Worm (Caenorhabditis elegans) whole organism, L1 larva: ENCODE data around the gene F54D5.4.
A peak's percentile ranks its signal among the peaks of the same experiment; 100 is the strongest.

Source experiments
- Y116A8C.19 ChIP-seq: sonication (generic microtip); optimal IDR thresholded peaks from 2 replicates; lab custom pipeline; 2016; ENCODE audit warnings: missing compliant biosample characterization, missing genetic modification characterization, borderline replicate concordance
- aha-1 ChIP-seq: fragments of 150-350 bp; optimal IDR thresholded peaks from 2 replicates; lab custom pipeline; 2014; ENCODE audit warnings: missing biosample characterization, missing genetic modification characterization
- ama-1 ChIP-seq: fragments of 150-350 bp; optimal IDR thresholded peaks from 2 replicates; lab custom pipeline; 2014
- blmp-1 ChIP-seq: fragments of 150-350 bp; optimal IDR thresholded peaks from 2 replicates; lab custom pipeline; 2014; ENCODE audit warnings: missing biosample characterization, missing genetic modification characterization
- ceh-8 ChIP-seq: fragments of 200-800 bp; sonication (Bioruptor generic); optimal IDR thresholded peaks from 2 replicates; lab custom pipeline; 2018; ENCODE audit warnings: mild to moderate bottlenecking, missing genetic modification characterization, moderate library complexity, missing compliant biosample characterization
- ceh-82 ChIP-seq, 3 experiments: fragments of 150-350 bp in 1 of 3; sonication (generic microtip) in 2 of 3; optimal IDR thresholded peaks; 2 replicates each; lab custom pipeline; 2014 to 2017; ENCODE audit warnings: missing biosample characterization in 3 of 3, missing genetic modification characterization in 3 of 3
- ceh-88 ChIP-seq: fragments of 200-800 bp; sonication (Bioruptor generic); IDR thresholded peaks from 2 replicates; pipeline ENCODE4 v1.3.6; 2022; ENCODE audit warnings: missing genetic modification characterization, missing compliant biosample characterization
- ces-1 ChIP-seq: fragments of 150-350 bp; optimal IDR thresholded peaks from 2 replicates; lab custom pipeline; 2014; ENCODE audit warnings: missing biosample characterization, missing genetic modification reagents, missing genetic modification characterization
- dpl-1 ChIP-seq, 3 experiments: fragments of 150-350 bp in 2 of 3; sonication (generic microtip) in 1 of 3; optimal IDR thresholded peaks; 2 replicates each; lab custom pipeline; 2014 to 2017; ENCODE audit warnings: missing biosample characterization in 3 of 3, missing genetic modification characterization in 3 of 3, missing genetic modification reagents in 3 of 3
- dsc-1 ChIP-seq: sonication (generic microtip); optimal IDR thresholded peaks from 2 replicates; lab custom pipeline; 2016; ENCODE audit warnings: mild to moderate bottlenecking, missing genetic modification characterization, missing compliant biosample characterization
- efl-1 ChIP-seq, 4 experiments: fragments of 150-350 bp; optimal IDR thresholded peaks in 3 of 4; peaks in 1 of 4; 1 replicate in 1 of 4; 2 replicates in 3 of 4; lab custom pipeline; 2014; ENCODE audit warnings: missing biosample characterization in 2 of 4, missing genetic modification characterization in 2 of 4, missing genetic modification reagents in 2 of 4
- egl-13 ChIP-seq: sonication (generic microtip); optimal IDR thresholded peaks from 2 replicates; lab custom pipeline; 2016; ENCODE audit warnings: missing genotype, missing genetic modification reagents, missing genetic modification characterization, missing compliant biosample characterization
- elt-2 ChIP-seq: sonication (generic microtip); optimal IDR thresholded peaks from 2 replicates; lab custom pipeline; 2016; ENCODE audit warnings: missing genetic modification characterization, mild to moderate bottlenecking, inconsistent platforms, missing compliant biosample characterization, missing genetic modification reagents
- fos-1 ChIP-seq: fragments of 150-350 bp; optimal IDR thresholded peaks from 2 replicates; lab custom pipeline; 2014; ENCODE audit warnings: missing biosample characterization, missing genetic modification characterization
- hpl-2 ChIP-seq: fragments of 150-350 bp; optimal IDR thresholded peaks from 2 replicates; lab custom pipeline; 2014; ENCODE audit warnings: missing biosample characterization, missing genetic modification reagents, missing genetic modification characterization
- irx-1 ChIP-seq: sonication (generic microtip); optimal IDR thresholded peaks from 2 replicates; lab custom pipeline; 2016; ENCODE audit warnings: missing genetic modification characterization, missing compliant biosample characterization
- lin-14 ChIP-seq: fragments of 200-800 bp; sonication (Bioruptor generic); optimal IDR thresholded peaks from 2 replicates; lab custom pipeline; 2018; ENCODE audit warnings: mild to moderate bottlenecking, missing genetic modification characterization, moderate library complexity, missing compliant biosample characterization
- lin-15B ChIP-seq: fragments of 150-350 bp; sonication (generic microtip); optimal IDR thresholded peaks from 3 replicates; lab custom pipeline; 2014; ENCODE audit warnings: missing biosample characterization, missing genetic modification characterization
- lin-35 ChIP-seq, 2 experiments: fragments of 150-350 bp; optimal IDR thresholded peaks; 2 replicates each; lab custom pipeline; 2014; ENCODE audit warnings: missing biosample characterization in 2 of 2, missing genetic modification characterization in 2 of 2, missing genetic modification reagents in 2 of 2
- lin-39 ChIP-seq: fragments of 150-350 bp; optimal IDR thresholded peaks from 2 replicates; lab custom pipeline; 2014; ENCODE audit warnings: missing biosample characterization, missing genetic modification reagents, missing genetic modification characterization
- lsy-2 ChIP-seq, 2 experiments: fragments of 150-350 bp; optimal IDR thresholded peaks; 2 replicates each; lab custom pipeline; 2014; ENCODE audit warnings: missing biosample characterization in 2 of 2, missing genetic modification characterization in 2 of 2
- mdl-1 ChIP-seq, 2 experiments: fragments of 150-350 bp; optimal IDR thresholded peaks; 2 replicates each; lab custom pipeline; 2014 to 2017; ENCODE audit warnings: missing biosample characterization in 2 of 2, missing genetic modification characterization in 2 of 2, inconsistent platforms in 1 of 2
- mef-2 ChIP-seq: fragments of 150-350 bp; optimal IDR thresholded peaks from 2 replicates; lab custom pipeline; 2014; ENCODE audit warnings: missing biosample characterization, missing genetic modification characterization
- mep-1 ChIP-seq: fragments of 150-350 bp; optimal IDR thresholded peaks from 2 replicates; lab custom pipeline; 2014; ENCODE audit warnings: missing biosample characterization, missing genetic modification characterization
- nhr-11 ChIP-seq: fragments of 150-350 bp; optimal IDR thresholded peaks from 2 replicates; lab custom pipeline; 2014; ENCODE audit warnings: missing biosample characterization, missing genetic modification characterization
- nhr-19 ChIP-seq: fragments of 200-800 bp; sonication (Bioruptor generic); conservative IDR thresholded peaks from 2 replicates; pipeline ENCODE4 v1.3.6; 2022; ENCODE audit warnings: missing genetic modification characterization, missing compliant biosample characterization
- nhr-47 ChIP-seq: sonication (generic microtip); optimal IDR thresholded peaks from 2 replicates; lab custom pipeline; 2016; ENCODE audit warnings: mild to moderate bottlenecking, missing genetic modification characterization, moderate library complexity, missing compliant biosample characterization
- nhr-71 ChIP-seq: sonication (generic microtip); optimal IDR thresholded peaks from 2 replicates; lab custom pipeline; 2016; ENCODE audit warnings: mild to moderate bottlenecking, missing genetic modification characterization, moderate library complexity, missing compliant biosample characterization
- nhr-85 ChIP-seq: sonication (generic microtip); peaks from one replicate; lab custom pipeline; 2016; ENCODE audit warnings: missing genetic modification characterization, inconsistent platforms, missing compliant biosample characterization
- pax-3 ChIP-seq: fragments of 200-800 bp; sonication (Bioruptor generic); optimal IDR thresholded peaks from 2 replicates; lab custom pipeline; 2018; ENCODE audit warnings: mild to moderate bottlenecking, missing genetic modification characterization, moderate library complexity, missing compliant biosample characterization
- rnt-1 ChIP-seq: sonication (generic microtip); optimal IDR thresholded peaks from 2 replicates; lab custom pipeline; 2016; ENCODE audit warnings: mild to moderate bottlenecking, missing genetic modification characterization, moderate library complexity, missing compliant biosample characterization
- skn-1 ChIP-seq: fragments of 150-350 bp; optimal IDR thresholded peaks from 2 replicates; lab custom pipeline; 2014; ENCODE audit warnings: missing biosample characterization, missing genetic modification characterization
- snu-23 ChIP-seq: sonication (generic microtip); optimal IDR thresholded peaks from 2 replicates; lab custom pipeline; 2016; ENCODE audit warnings: missing genetic modification characterization, missing compliant biosample characterization
- sptf-1 ChIP-seq: fragments of 150-350 bp; optimal IDR thresholded peaks from 2 replicates; lab custom pipeline; 2014; ENCODE audit warnings: missing biosample characterization, missing genetic modification characterization
- tbx-2 ChIP-seq: sonication (generic microtip); optimal IDR thresholded peaks from 2 replicates; lab custom pipeline; 2016; ENCODE audit warnings: missing genetic modification characterization, missing compliant biosample characterization
- tlp-1 ChIP-seq: fragments of 150-350 bp; optimal IDR thresholded peaks from 2 replicates; lab custom pipeline; 2014; ENCODE audit warnings: missing biosample characterization, missing genetic modification characterization
- unc-98 ChIP-seq: fragments of 200-800 bp; sonication (Bioruptor generic); IDR thresholded peaks from 2 replicates; pipeline ENCODE4 v1.3.6; 2022; ENCODE audit warnings: missing genetic modification characterization, missing compliant biosample characterization
- xbp-1 ChIP-seq: sonication (generic microtip); optimal IDR thresholded peaks from 2 replicates; lab custom pipeline; 2016; ENCODE audit warnings: missing genetic modification characterization, missing compliant biosample characterization

F54D5.4 gene

DNA sequence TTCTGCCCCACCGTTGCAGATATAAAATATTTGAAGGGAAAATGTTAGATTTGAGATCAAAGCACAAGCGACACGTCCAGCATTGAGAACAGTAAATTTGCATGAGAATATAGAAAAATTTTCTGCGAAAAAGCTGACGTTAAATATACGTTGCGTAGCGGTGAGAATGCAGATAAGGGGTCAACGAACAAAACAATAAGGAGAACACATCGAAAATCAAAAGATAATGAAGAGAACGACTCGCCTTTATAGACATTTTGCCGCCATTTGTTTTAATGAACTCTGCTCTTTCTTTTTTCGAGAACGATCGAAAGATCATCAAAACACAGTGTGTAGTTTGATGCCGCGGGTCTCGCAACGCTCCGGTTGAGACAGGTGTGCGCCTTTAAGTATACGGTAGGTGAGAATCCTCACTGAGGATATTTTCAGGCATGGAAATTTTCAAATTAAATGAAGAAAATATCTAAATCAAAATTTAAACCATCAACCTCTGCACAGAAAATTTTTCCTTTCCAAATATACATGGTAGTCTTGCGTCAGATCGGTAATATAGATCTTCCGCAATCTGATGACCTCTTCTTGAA, 26.6 kb downstream of the F54D5.4 start:
- TF ChIP-seq snu-23 (GFP tag; lab: Kevin White, UChicago) = no peak
- peak; percentile 86 for TF ChIP-seq nhr-71 (tag; lab: Kevin White, UChicago)
- peak; percentile 1 for TF ChIP-seq lin-14 (GFP tag; lab: Kevin White, UChicago)
- TF ChIP-seq, all 84 proteins: peak for 2

DNA sequence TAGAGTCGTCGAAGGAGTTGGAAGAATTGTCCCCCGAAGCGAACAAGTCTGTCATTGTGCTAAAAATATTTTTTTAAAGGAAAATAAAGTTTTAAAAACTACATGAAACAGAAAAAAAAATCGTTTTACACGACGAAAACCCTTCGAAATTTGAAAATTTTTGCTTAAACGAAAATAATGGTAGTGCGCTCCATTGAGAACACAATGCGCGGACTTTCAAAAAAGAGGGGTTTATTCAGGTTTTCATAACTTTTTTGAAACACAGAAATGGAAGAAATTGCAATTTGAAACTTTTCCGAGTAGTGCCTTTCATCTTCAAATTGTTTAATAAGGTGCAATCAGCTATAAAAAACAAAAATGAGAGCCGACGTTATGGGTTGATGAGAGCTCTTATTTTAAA, 30.1 kb downstream of the F54D5.4 start, which contains the start of gene npp-5:
npp-5 (minus strand) TSS at position 59 of the 400 bp plus-strand sequence.
- peak in 1 of 3 experiments; percentile 4 for TF ChIP-seq ceh-82 (tag; optimal IDR thresholded peaks at IDR 0.05; lab: Kevin White, UChicago)
- peak; percentile 20 for TF ChIP-seq lin-15B
- peak; percentile 2 for TF ChIP-seq xbp-1 (tag; lab: Kevin White, UChicago)
- TF ChIP-seq nhr-19 (GFP tag; lab: Robert Waterston, UW) = no peak
- TF ChIP-seq ces-1 (GFP tag; lab: Kevin White, UChicago) = no peak
- peak; percentile 31 for TF ChIP-seq blmp-1 (tag; lab: Kevin White, UChicago)
- TF ChIP-seq nhr-85 = peak; percentile 52
- peak; percentile 52 for TF ChIP-seq nhr-71 (tag; lab: Kevin White, UChicago)
- TF ChIP-seq Y116A8C.19 = no peak
- peak; percentile 20 for TF ChIP-seq tbx-2 (tag; lab: Kevin White, UChicago)
- TF ChIP-seq lin-35 (GFP tag; optimal IDR thresholded peaks at IDR 0.05; lab: Kevin White, UChicago) = peak; percentile 78 to 96
- TF ChIP-seq lin-39 (tag; lab: Kevin White, UChicago) = no peak
- peak; percentile 20 for TF ChIP-seq snu-23 (GFP tag; lab: Kevin White, UChicago)
- TF ChIP-seq lsy-2 (tag; optimal IDR thresholded peaks at IDR 0.05; lab: Kevin White, UChicago) = peak; percentile 20 to 65
- no peak for TF ChIP-seq mdl-1 (tag; optimal IDR thresholded peaks at IDR 0.05; lab: Kevin White, UChicago)
- TF ChIP-seq efl-1 (optimal IDR thresholded peaks at IDR 0.05; lab: Kevin White, UChicago) = peak; percentile 69 to 90
- peak; percentile 91 to 99 for TF ChIP-seq efl-1 (GFP tag; optimal IDR thresholded peaks at IDR 0.05 in 1 of 2; lab: Kevin White, UChicago)
- TF ChIP-seq dpl-1 (GFP tag; optimal IDR thresholded peaks at IDR 0.05; lab: Kevin White, UChicago) = peak; percentile 83 to 91 (median 90)
- peak; percentile 24 for TF ChIP-seq nhr-47 (tag; lab: Kevin White, UChicago)
- peak; percentile 22 for TF ChIP-seq skn-1 (tag; lab: Kevin White, UChicago)
- TF ChIP-seq lin-14 (GFP tag; lab: Kevin White, UChicago) = peak; percentile 10

DNA sequence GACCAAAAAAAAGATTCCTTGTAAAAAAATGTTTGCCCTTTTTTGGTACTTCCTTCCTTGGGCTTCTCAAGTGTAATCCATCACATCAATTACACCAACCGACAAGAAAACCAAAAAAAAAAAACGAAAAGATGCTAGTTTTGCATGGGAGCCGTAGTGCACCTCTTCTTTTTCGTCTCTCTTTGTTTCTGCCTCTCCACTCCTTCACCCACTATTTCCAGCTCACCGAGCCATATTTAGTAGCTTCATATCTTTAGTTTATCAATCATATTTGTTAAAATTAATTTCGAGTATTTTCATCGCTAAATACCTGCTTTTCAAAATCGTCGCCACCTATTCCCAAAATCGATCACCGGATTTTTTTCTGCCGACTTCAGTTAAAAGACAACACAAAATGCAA, 31.1 kb downstream of the F54D5.4 start, which contains the start of gene F07A11.4:
F07A11.4 (plus strand) TSS at position 301 of the 400 bp plus-strand sequence.
- TF ChIP-seq mep-1 (tag; lab: Kevin White, UChicago) = no peak
- no peak for TF ChIP-seq ama-1 (lab: Kevin White, UChicago)
- no peak for TF ChIP-seq blmp-1 (tag; lab: Kevin White, UChicago)
- TF ChIP-seq tbx-2 (tag; lab: Kevin White, UChicago) = no peak
- no peak for TF ChIP-seq lsy-2 (tag; optimal IDR thresholded peaks at IDR 0.05; lab: Kevin White, UChicago)
- TF ChIP-seq mdl-1 (tag; optimal IDR thresholded peaks at IDR 0.05; lab: Kevin White, UChicago) = no peak
- no peak for TF ChIP-seq nhr-19 (GFP tag; lab: Robert Waterston, UW)

DNA sequence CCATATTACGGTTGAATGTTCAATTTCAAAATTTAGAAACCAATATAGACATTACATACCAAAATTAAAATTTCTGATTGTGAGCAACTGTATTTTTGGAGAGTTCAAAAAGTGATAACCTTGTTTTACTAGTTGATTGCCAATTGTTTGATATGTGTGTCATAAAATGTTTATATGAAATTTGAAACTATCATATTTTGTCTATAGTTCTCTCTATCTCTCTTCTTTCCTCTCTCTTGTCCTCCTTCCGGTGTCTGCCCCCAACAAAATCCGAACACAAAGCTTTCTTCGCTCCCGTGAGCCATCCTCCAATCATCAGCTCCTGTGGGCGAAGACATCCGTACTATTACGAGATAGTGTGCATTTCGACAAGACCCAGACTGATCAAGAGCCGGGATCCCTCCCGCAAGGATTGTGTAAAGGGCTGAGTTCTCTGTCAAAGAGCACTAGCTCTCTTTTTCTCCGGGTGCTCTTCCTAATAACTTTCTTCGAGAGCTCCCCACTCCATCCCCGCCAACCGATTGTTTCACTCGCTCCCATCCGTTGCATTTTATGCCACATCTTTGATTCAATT, 32.9 kb downstream of the F54D5.4 start:
- TF ChIP-seq elt-2 (tag; lab: Kevin White, UChicago) = no peak
- no peak for TF ChIP-seq hpl-2 (GFP tag; lab: Kevin White, UChicago)
- peak in 1 of 2 experiments; percentile 19 for TF ChIP-seq efl-1 (optimal IDR thresholded peaks at IDR 0.05; lab: Kevin White, UChicago)
- peak in 1 of 2 experiments; percentile 57 for TF ChIP-seq efl-1 (GFP tag; optimal IDR thresholded peaks at IDR 0.05 in 1 of 2; lab: Kevin White, UChicago)
- no peak for TF ChIP-seq egl-13 (tag; lab: Kevin White, UChicago)
- TF ChIP-seq irx-1 (tag; lab: Kevin White, UChicago) = no peak
- TF ChIP-seq rnt-1 (tag; lab: Kevin White, UChicago) = peak; percentile 51
- TF ChIP-seq dsc-1 (tag; lab: Kevin White, UChicago) = peak; percentile 62
- TF ChIP-seq nhr-11 (tag; lab: Kevin White, UChicago) = no peak
- TF ChIP-seq nhr-19 (GFP tag; lab: Robert Waterston, UW) = no peak
- TF ChIP-seq aha-1 (tag; lab: Kevin White, UChicago) = no peak
- no peak for TF ChIP-seq fos-1 (tag; lab: Kevin White, UChicago)
- no peak for TF ChIP-seq mef-2 (tag; lab: Kevin White, UChicago)
- no peak for TF ChIP-seq tbx-2 (tag; lab: Kevin White, UChicago)
- TF ChIP-seq ces-1 (GFP tag; lab: Kevin White, UChicago) = no peak
- peak in 1 of 2 experiments; percentile 1 for TF ChIP-seq lsy-2 (tag; optimal IDR thresholded peaks at IDR 0.05; lab: Kevin White, UChicago)
- TF ChIP-seq mep-1 (tag; lab: Kevin White, UChicago) = no peak
- no peak for TF ChIP-seq pax-3
- no peak for TF ChIP-seq sptf-1 (tag; lab: Kevin White, UChicago)
- TF ChIP-seq unc-98 (GFP tag; lab: Robert Waterston, UW) = no peak
- no peak for TF ChIP-seq ceh-8 (GFP tag; lab: Kevin White, UChicago)
- TF ChIP-seq tlp-1 = no peak
- no peak for TF ChIP-seq ceh-88 (GFP tag; lab: Robert Waterston, UW)
- TF ChIP-seq nhr-71 (tag; lab: Kevin White, UChicago) = peak; percentile 18
- TF ChIP-seq lin-14 (GFP tag; lab: Kevin White, UChicago) = peak; percentile 84
